Fruit fly (Drosophila melanogaster) whole organism, embryonic: Measurements from ENCODE around the gene Ir64a.

Experiments used
- Abd-B ChIP-seq: fragments of 200-800 bp; sonication (Bioruptor generic); optimal IDR thresholded peaks from 2 replicates; lab custom pipeline; 2018; ENCODE audit warnings: missing biosample characterization, mild to moderate bottlenecking, missing genetic modification characterization, moderate library complexity
- Aef1 ChIP-seq: fragments of 200-800 bp; sonication (Bioruptor generic); IDR thresholded peaks from 3 replicates; pipeline ENCODE4 v1.3.6; 2022; ENCODE audit warnings: missing biosample characterization, missing genetic modification characterization
- Bdp1 ChIP-seq: fragments of 200-800 bp; sonication (Bioruptor generic); optimal IDR thresholded peaks from 3 replicates; lab custom pipeline; 2016; ENCODE audit warnings: missing biosample characterization, missing genetic modification characterization
- CG10979 ChIP-seq: fragments of 200-800 bp; sonication (Bioruptor generic); optimal IDR thresholded peaks from 2 replicates; lab custom pipeline; 2018; ENCODE audit warnings: missing biosample characterization, mild to moderate bottlenecking, missing genetic modification characterization, moderate library complexity
- CG12744 ChIP-seq: fragments of 200-800 bp; sonication (Bioruptor generic); optimal IDR thresholded peaks from 2 replicates; lab custom pipeline; 2016; ENCODE audit warnings: missing biosample characterization, missing genetic modification characterization
- CG13287 ChIP-seq: fragments of 200-800 bp; sonication (Bioruptor generic); IDR thresholded peaks from 2 replicates; pipeline ENCODE4 v1.3.6; 2022; ENCODE audit warnings: missing biosample characterization, missing genetic modification characterization; ENCODE audit not compliant: partially characterized antibody
- CG13775 ChIP-seq: fragments of 200-800 bp; sonication (Bioruptor generic); optimal IDR thresholded peaks from 3 replicates; lab custom pipeline; 2017; ENCODE audit warnings: missing biosample characterization, mild to moderate bottlenecking, missing genetic modification characterization
- CG14710 ChIP-seq: fragments of 200-800 bp; sonication (Bioruptor generic); optimal IDR thresholded peaks from 3 replicates; lab custom pipeline; 2019; ENCODE audit warnings: missing biosample characterization, mild to moderate bottlenecking, missing genetic modification characterization, moderate library complexity
- CG17186 ChIP-seq: fragments of 200-800 bp; sonication (Bioruptor generic); optimal IDR thresholded peaks from 3 replicates; lab custom pipeline; 2017; ENCODE audit warnings: missing biosample characterization, missing genetic modification reagents, missing genetic modification characterization
- CG17568 ChIP-seq: fragments of 200-800 bp; sonication (Bioruptor generic); optimal IDR thresholded peaks from 2 replicates; lab custom pipeline; 2018; ENCODE audit warnings: missing biosample characterization, mild to moderate bottlenecking, missing genetic modification characterization, moderate library complexity
- CG17912 ChIP-seq: fragments of 200-800 bp; sonication (Bioruptor generic); optimal IDR thresholded peaks from 2 replicates; lab custom pipeline; 2018; ENCODE audit warnings: missing biosample characterization, mild to moderate bottlenecking, missing genetic modification characterization
- CG18262 ChIP-seq: fragments of 200-800 bp; optimal IDR thresholded peaks from 3 replicates; lab custom pipeline; 2019; ENCODE audit warnings: missing biosample characterization, mild to moderate bottlenecking, missing genetic modification characterization, moderate library complexity
- CG2116 ChIP-seq: fragments of 200-800 bp; sonication (Bioruptor generic); optimal IDR thresholded peaks from 3 replicates; lab custom pipeline; 2018; ENCODE audit warnings: missing biosample characterization, mild to moderate bottlenecking, missing genetic modification characterization
- CG3065 ChIP-seq: fragments of 200-800 bp; sonication (Bioruptor generic); optimal IDR thresholded peaks from 2 replicates; lab custom pipeline; 2016; ENCODE audit warnings: missing biosample characterization, missing genetic modification characterization
- CG31224 ChIP-seq: fragments of 200-800 bp; sonication (Bioruptor generic); IDR thresholded peaks from 2 replicates; pipeline ENCODE4 v1.3.6; 2022; ENCODE audit warnings: missing biosample characterization, missing genetic modification characterization
- CG3407 ChIP-seq: fragments of 200-800 bp; sonication (Bioruptor generic); optimal IDR thresholded peaks from 2 replicates; lab custom pipeline; 2018; ENCODE audit warnings: missing biosample characterization, mild to moderate bottlenecking, missing genetic modification characterization
- CG3847 ChIP-seq: fragments of 200-800 bp; sonication (Bioruptor generic); IDR thresholded peaks from 2 replicates; pipeline ENCODE4 v1.3.6; 2022; ENCODE audit warnings: missing biosample characterization, missing genetic modification characterization
- CG4820 ChIP-seq: fragments of 200-800 bp; sonication (Bioruptor generic); optimal IDR thresholded peaks from 3 replicates; lab custom pipeline; 2016; ENCODE audit warnings: missing biosample characterization, missing genetic modification characterization
- CG6791 ChIP-seq: fragments of 200-800 bp; sonication (Bioruptor generic); IDR thresholded peaks from 3 replicates; pipeline ENCODE4 v1.3.6; 2022; ENCODE audit warnings: missing biosample characterization, missing genetic modification characterization; ENCODE audit not compliant: partially characterized antibody
- D19A ChIP-seq: fragments of 200-800 bp; optimal IDR thresholded peaks from 3 replicates; lab custom pipeline; 2019; ENCODE audit warnings: missing biosample characterization, mild to moderate bottlenecking, missing genetic modification characterization, moderate library complexity
- HHEX ChIP-seq: fragments of 200-800 bp; sonication (Bioruptor generic); optimal IDR thresholded peaks from 3 replicates; lab custom pipeline; 2017; ENCODE audit warnings: missing biosample characterization, mild to moderate bottlenecking, missing genetic modification characterization, missing genetic modification reagents
- Hr3 ChIP-seq: fragments of 200-800 bp; sonication (Bioruptor generic); optimal IDR thresholded peaks from 3 replicates; lab custom pipeline; 2016; ENCODE audit warnings: missing biosample characterization, missing genetic modification characterization
- NK7.1 ChIP-seq: fragments of 200-800 bp; sonication (Bioruptor generic); optimal IDR thresholded peaks from 3 replicates; lab custom pipeline; 2016; ENCODE audit warnings: missing biosample characterization, missing genetic modification characterization
- Neu2 ChIP-seq: fragments of 200-800 bp; sonication (Bioruptor generic); optimal IDR thresholded peaks from 3 replicates; lab custom pipeline; 2016; ENCODE audit warnings: missing biosample characterization, missing genetic modification characterization, borderline replicate concordance
- Oli ChIP-seq: fragments of 200-800 bp; sonication (Bioruptor generic); optimal IDR thresholded peaks from 2 replicates; lab custom pipeline; 2018; ENCODE audit warnings: missing biosample characterization, mild to moderate bottlenecking, missing genetic modification characterization, moderate library complexity
- Opbp ChIP-seq: fragments of 200-800 bp; sonication (Bioruptor generic); IDR thresholded peaks from 3 replicates; pipeline ENCODE4 v1.3.6; 2022; ENCODE audit warnings: missing biosample characterization, missing genetic modification characterization; ENCODE audit not compliant: partially characterized antibody
- PHDP ChIP-seq: fragments of 200-800 bp; sonication (Bioruptor generic); optimal IDR thresholded peaks from 3 replicates; lab custom pipeline; 2018; ENCODE audit warnings: missing biosample characterization, mild to moderate bottlenecking, missing genetic modification characterization, moderate library complexity
- Scr ChIP-seq: fragments of 200-800 bp; sonication (Bioruptor generic); IDR thresholded peaks from 2 replicates; pipeline ENCODE4 v1.3.6; 2022; ENCODE audit warnings: missing biosample characterization, missing genetic modification characterization; ENCODE audit not compliant: partially characterized antibody
- Taf1 ChIP-seq: fragments of 200-800 bp; sonication (Bioruptor generic); IDR thresholded peaks from 2 replicates; pipeline ENCODE4 v1.3.6; 2022; ENCODE audit warnings: missing biosample characterization, missing genetic modification characterization
- Trl ChIP-seq, 3 experiments: fragments of >200 bp in 2 of 3; fragments of 200-800 bp in 1 of 3; sonication (Bioruptor generic) in 1 of 3; optimal IDR thresholded peaks; 2 replicates in 1 of 3; 3 replicates in 2 of 3; lab custom pipeline; 2016 to 2017; ENCODE audit warnings: missing biosample characterization in 1 of 3, missing genetic modification characterization in 1 of 3
- ato ChIP-seq: fragments of 200-800 bp; sonication (Bioruptor generic); IDR thresholded peaks from 2 replicates; pipeline ENCODE4 v1.3.6; 2022; ENCODE audit warnings: missing biosample characterization, missing genetic modification characterization; ENCODE audit not compliant: partially characterized antibody
- knrl ChIP-seq: fragments of 200-800 bp; sonication (Bioruptor generic); IDR thresholded peaks from 3 replicates; pipeline ENCODE4 v1.3.6; 2022; ENCODE audit warnings: missing biosample characterization, missing genetic modification characterization; ENCODE audit not compliant: partially characterized antibody
- nerfin-2 ChIP-seq: fragments of 200-800 bp; sonication (Bioruptor generic); IDR thresholded peaks from 2 replicates; pipeline ENCODE4 v1.3.6; 2022; ENCODE audit warnings: missing biosample characterization, missing genetic modification characterization; ENCODE audit not compliant: partially characterized antibody
- nom ChIP-seq: fragments of 200-800 bp; sonication (Bioruptor generic); optimal IDR thresholded peaks from 2 replicates; lab custom pipeline; 2017; ENCODE audit warnings: missing biosample characterization, missing genetic modification characterization, mild to moderate bottlenecking, moderate library complexity, missing genetic modification reagents
- prd ChIP-seq, 3 experiments: fragments of >200 bp in 2 of 3; fragments of 200-800 bp in 1 of 3; sonication (Bioruptor generic) in 1 of 3; optimal IDR thresholded peaks in 2 of 3; IDR thresholded peaks in 1 of 3; 2 replicates in 2 of 3; 3 replicates in 1 of 3; pipeline versions ENCODE4 v1.3.6 to Lab custom; 2017 to 2022; ENCODE audit warnings: missing biosample characterization in 1 of 3, missing genetic modification characterization in 1 of 3
- row ChIP-seq: fragments of 200-800 bp; sonication (Bioruptor generic); IDR thresholded peaks from 3 replicates; pipeline ENCODE4 v1.3.6; 2022; ENCODE audit warnings: missing biosample characterization, missing genetic modification characterization
- sens ChIP-seq: fragments of 200-800 bp; sonication (Bioruptor generic); peaks from one replicate; lab custom pipeline; 2016; ENCODE audit warnings: missing biosample characterization, missing genetic modification characterization
- sens-2 ChIP-seq: fragments of 200-800 bp; sonication (Bioruptor generic); IDR thresholded peaks from 2 replicates; pipeline ENCODE4 v1.3.6; 2022; ENCODE audit warnings: missing biosample characterization, missing genetic modification characterization
- sisA ChIP-seq: fragments of 200-800 bp; sonication (Bioruptor generic); IDR thresholded peaks from 2 replicates; pipeline ENCODE4 v1.3.6; 2022; ENCODE audit warnings: missing biosample characterization, missing genetic modification characterization
- slbo ChIP-seq: fragments of 200-800 bp; sonication (Bioruptor generic); IDR thresholded peaks from 2 replicates; pipeline ENCODE4 v1.3.6; 2022; ENCODE audit warnings: missing biosample characterization, missing genetic modification characterization
- trem ChIP-seq: fragments of 200-800 bp; optimal IDR thresholded peaks from 3 replicates; lab custom pipeline; 2019; ENCODE audit warnings: missing biosample characterization, mild to moderate bottlenecking, missing genetic modification characterization, moderate library complexity
- unc-4 ChIP-seq: fragments of 200-800 bp; sonication (Bioruptor generic); IDR thresholded peaks from 2 replicates; pipeline ENCODE4 v1.3.6; 2022; ENCODE audit warnings: missing biosample characterization, missing genetic modification characterization; ENCODE audit not compliant: partially characterized antibody
- vnd ChIP-seq: fragments of 200-800 bp; sonication (Bioruptor generic); IDR thresholded peaks from 3 replicates; pipeline ENCODE4 v1.3.6; 2022; ENCODE audit warnings: missing biosample characterization, missing genetic modification characterization; ENCODE audit not compliant: partially characterized antibody

The Ir64a gene

dm6 chr3L:5359208-5360003, 23.2 kb downstream of the Ir64a start, which contains the start of gene Klp64D (continued):
- TF ChIP-seq CG17912 (GFP tag; lab: Kevin White, UChicago) (no peak), CG14710 (peak; percentile 48), CG31224 (GFP tag; lab: Robert Waterston, UW) (0 out of 2 replicates have a peak, but pooled peaks have one; percentile 14), Scr (GFP tag; lab: Robert Waterston, UW) (peak; percentile 45), CG2116 (peak; percentile 17), PHDP (tag; lab: Kevin White, UChicago) (peak; percentile 21), Opbp (GFP tag; lab: Robert Waterston, UW) (no peak), Hr3 (GFP tag; lab: Kevin White, UChicago) (peak; percentile 12), CG10979 (peak; percentile 10), slbo (GFP tag; lab: Robert Waterston, UW) (peak; percentile 11; the same call in 1 of the 2 replicates)

- no peak for TF ChIP-seq sens-2 (GFP tag; lab: Robert Waterston, UW)
- TF ChIP-seq CG17568 (GFP tag; lab: Kevin White, UChicago): no peak
- no peak for TF ChIP-seq HHEX (GFP tag; lab: Kevin White, UChicago)
- TF ChIP-seq Bdp1: peak; percentile 99
- TF ChIP-seq sisA (GFP tag; lab: Robert Waterston, UW): no peak
- no peak for TF ChIP-seq CG13775 (GFP tag; lab: Kevin White, UChicago)
- no peak for TF ChIP-seq prd (optimal IDR thresholded peaks at IDR 0.05; lab: Kevin White, UChicago)
- 0 out of 3 replicates have a peak, but pooled peaks have one; percentile 6 for TF ChIP-seq prd (GFP tag; IDR thresholded peaks at IDR 0.05; lab: Robert Waterston, UW)
- peak; percentile 80 for TF ChIP-seq sens (GFP tag; lab: Kevin White, UChicago)
- no peak for TF ChIP-seq Trl (optimal IDR thresholded peaks at IDR 0.05; lab: Kevin White, UChicago)
- TF ChIP-seq Trl (GFP tag; optimal IDR thresholded peaks at IDR 0.05; lab: Kevin White, UChicago): no peak
- TF ChIP-seq ato: peak; percentile 52
- TF ChIP-seq row: no peak
- TF ChIP-seq Abd-B (GFP tag; lab: Kevin White, UChicago): no peak
- TF ChIP-seq nerfin-2 (GFP tag; lab: Robert Waterston, UW): peak; percentile 70; the same call in 1 of the 2 replicates
- TF ChIP-seq vnd (GFP tag; lab: Robert Waterston, UW): peak; percentile 62; the same call in 2 of the 3 replicates
- no peak for TF ChIP-seq D19A (tag; lab: Kevin White, UChicago)
- TF ChIP-seq CG6791 (GFP tag; lab: Robert Waterston, UW): peak; percentile 85
- TF ChIP-seq Aef1 (GFP tag; lab: Robert Waterston, UW): no peak
- TF ChIP-seq Neu2 (GFP tag; lab: Kevin White, UChicago): no peak
- TF ChIP-seq CG3847 (GFP tag; lab: Robert Waterston, UW): no peak
- no peak for TF ChIP-seq CG17186 (GFP tag; lab: Kevin White, UChicago)
- no peak for TF ChIP-seq CG12744
- no peak for TF ChIP-seq Taf1 (GFP tag; lab: Robert Waterston, UW)
- TF ChIP-seq CG3065 (GFP tag; lab: Kevin White, UChicago): no peak
- TF ChIP-seq knrl: peak; percentile 65
- TF ChIP-seq NK7.1 (GFP tag; lab: Kevin White, UChicago): no peak
- no peak for TF ChIP-seq Oli
- no peak for TF ChIP-seq CG4820 (GFP tag; lab: Kevin White, UChicago)
- peak; percentile 25 for TF ChIP-seq trem
- peak; percentile 27 for TF ChIP-seq nom (GFP tag; lab: Kevin White, UChicago)
- TF ChIP-seq CG13287: peak; percentile 6; the same call in 1 of the 2 replicates
- no peak for TF ChIP-seq CG18262 (tag; lab: Kevin White, UChicago)
- TF ChIP-seq CG3407 (GFP tag; lab: Kevin White, UChicago): no peak
- TF ChIP-seq unc-4 (GFP tag; lab: Robert Waterston, UW): no peak; the same call in none of the 2 replicates
Observed at dm6 chr3L:5356050-5356967, 26.3 kb downstream of the Ir64a start.
